Fruit fly (Drosophila melanogaster): ENCODE measurements around the gene Ugt304A1.
A peak's percentile ranks its signal among the peaks of the same experiment; 100 is the strongest.

Ugt304A1 gene

dm6 chr3R:11214449-11214950 is 39.3 kb upstream of the Ugt304A1 start, which contains the start of gene ZnT86D (continued):
- TF ChIP-seq en (GFP tag; optimal IDR thresholded peaks at IDR 0.05) (no peak), peb (GFP tag; IDR thresholded peaks at IDR 0.05) (no peak), Hr39 (optimal IDR thresholded peaks at IDR 0.05) (no peak), exex (tag; optimal IDR thresholded peaks at IDR 0.05) (peak; percentile 50), CG32532 (GFP tag; IDR thresholded peaks at IDR 0.05) (peak; percentile 68), pho (GFP tag; optimal IDR thresholded peaks at IDR 0.05) (peak; percentile 79), wdn (GFP tag; IDR thresholded peaks at IDR 0.05) (0 out of 2 replicates have a peak, but pooled peaks have one; percentile 35), gfzf (GFP tag; optimal IDR thresholded peaks at IDR 0.05) (peak; percentile 13), CkIIα-i1 (GFP tag; IDR thresholded peaks at IDR 0.05) (no peak), CG3995 (GFP tag; optimal IDR thresholded peaks at IDR 0.05) (peak; percentile 75), bab2 (GFP tag; optimal IDR thresholded peaks at IDR 0.05) (peak; percentile 49), ase (GFP tag; IDR thresholded peaks at IDR 0.05) (no peak), tup (GFP tag; optimal IDR thresholded peaks at IDR 0.05) (no peak), Doc2 (GFP tag; IDR thresholded peaks at IDR 0.05) (no peak), H2.0 (GFP tag; IDR thresholded peaks at IDR 0.05) (no peak), Atf-2 (GFP tag; optimal IDR thresholded peaks at IDR 0.05) (peak; percentile 5), CG12299 (tag; optimal IDR thresholded peaks at IDR 0.05) (peak; percentile 36), CG11695 (GFP tag; IDR thresholded peaks at IDR 0.05) (no peak), CG11085 (GFP tag; IDR thresholded peaks at IDR 0.05) (no peak), nerfin-1 (tag; optimal IDR thresholded peaks at IDR 0.05) (peak; percentile 49), gro (GFP tag; optimal IDR thresholded peaks at IDR 0.05) (no peak), CG11723 (GFP tag; optimal IDR thresholded peaks at IDR 0.05) (no peak), unpg (GFP tag; optimal IDR thresholded peaks at IDR 0.05) (peak; percentile 58), gem (tag; optimal IDR thresholded peaks at IDR 0.05) (peak; percentile 78), Stat92E (GFP tag; optimal IDR thresholded peaks at IDR 0.05) (no peak), CG12155 (GFP tag; optimal IDR thresholded peaks at IDR 0.05) (peak; percentile 58), z (GFP tag; IDR thresholded peaks at IDR 0.05) (no peak), CG8290 (GFP tag; optimal IDR thresholded peaks at IDR 0.05) (peak; percentile 24), CG8290 (tag; optimal IDR thresholded peaks at IDR 0.05) (peak in 1 of 2 experiments; percentile 69), tap (tag; optimal IDR thresholded peaks at IDR 0.05) (peak; percentile 43), HHEX (GFP tag; optimal IDR thresholded peaks at IDR 0.05) (peak; percentile 33), trem (tag; optimal IDR thresholded peaks at IDR 0.05) (peak; percentile 44), Bteb2 (GFP tag; optimal IDR thresholded peaks at IDR 0.05) (peak; percentile 50), luna (GFP tag; optimal IDR thresholded peaks at IDR 0.05) (no peak), sc (optimal IDR thresholded peaks at IDR 0.05) (no peak), sc (GFP tag; optimal IDR thresholded peaks at IDR 0.05) (peak; percentile 3), tio (GFP tag; optimal IDR thresholded peaks at IDR 0.05) (no peak), CG12769 (tag; optimal IDR thresholded peaks at IDR 0.05) (peak; percentile 10), CG5245 (GFP tag; optimal IDR thresholded peaks at IDR 0.05) (peak; percentile 18), CG10959 (GFP tag; IDR thresholded peaks at IDR 0.05) (no peak), pfk (GFP tag; optimal IDR thresholded peaks at IDR 0.05) (peak; percentile 31), CG7271 (tag; optimal IDR thresholded peaks at IDR 0.05) (no peak), Ravus (GFP tag; IDR thresholded peaks at IDR 0.05) (no peak), CG4730 (GFP tag; IDR thresholded peaks at IDR 0.05) (no peak), klu (GFP tag; IDR thresholded peaks at IDR 0.05) (peak; percentile 57; the same call in 1 of the 2 replicates), CG9727 (GFP tag; optimal IDR thresholded peaks at IDR 0.05) (peak; percentile 55), CG13624 (GFP tag; optimal IDR thresholded peaks at IDR 0.05) (peak; percentile 11), kni (GFP tag; optimal IDR thresholded peaks at IDR 0.05) (peak; percentile 64), amos (GFP tag; IDR thresholded peaks at IDR 0.05; ENCODE audit: partially characterized antibody) (no peak; the same call in 1 of the 2 replicates), CG31388 (GFP tag; optimal IDR thresholded peaks at IDR 0.05) (no peak), CG15514 (GFP tag; optimal IDR thresholded peaks at IDR 0.05) (peak; percentile 61), sim (GFP tag; IDR thresholded peaks at IDR 0.05) (no peak)
